Fruit fly (Drosophila melanogaster): ENCODE data around the gene Ubr3.

Ubr3 gene

DNA sequence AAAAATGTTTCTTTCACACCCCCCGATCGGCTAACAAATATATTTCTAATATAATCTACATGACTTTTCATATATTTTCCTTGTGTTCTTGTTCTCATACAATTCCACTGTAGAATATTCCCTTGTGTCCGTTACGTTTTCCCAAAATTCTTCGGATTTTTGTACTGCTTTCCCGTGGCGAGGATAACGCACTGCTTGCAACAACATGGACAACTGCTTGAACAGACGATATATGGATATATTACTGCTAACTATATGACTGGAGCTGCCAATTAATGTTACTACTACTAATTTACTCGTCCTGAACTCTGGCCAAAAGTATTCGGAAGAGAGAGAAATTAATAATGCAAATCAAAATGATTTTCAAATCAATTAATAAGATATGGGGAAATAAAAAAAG, 10.8 kb upstream of the Ubr3 start:
- TF ChIP-seq gsb (GFP tag; IDR thresholded peaks at IDR 0.05) (no peak), CG10654 (GFP tag; optimal IDR thresholded peaks at IDR 0.05) (no peak), CG4854 (GFP tag; optimal IDR thresholded peaks at IDR 0.05) (no peak), stwl (tag; optimal IDR thresholded peaks at IDR 0.05) (peak; percentile 8), NK7.1 (GFP tag; optimal IDR thresholded peaks at IDR 0.05) (no peak), CG6272 (GFP tag; IDR thresholded peaks at IDR 0.05) (no peak), TFAM (GFP tag; optimal IDR thresholded peaks at IDR 0.05) (no peak), CG4730 (GFP tag; IDR thresholded peaks at IDR 0.05) (no peak), CG8944 (GFP tag; optimal IDR thresholded peaks at IDR 0.05) (no peak), CG2202 (tag; optimal IDR thresholded peaks at IDR 0.05) (no peak), ERR (GFP tag; optimal IDR thresholded peaks at IDR 0.05) (no peak), Lim3 (GFP tag; IDR thresholded peaks at IDR 0.05) (no peak), Chrac-16 (GFP tag; optimal IDR thresholded peaks at IDR 0.05) (no peak), CG10959 (GFP tag; IDR thresholded peaks at IDR 0.05) (no peak), CG5180 (GFP tag; optimal IDR thresholded peaks at IDR 0.05) (no peak), CG10274 (GFP tag; optimal IDR thresholded peaks at IDR 0.05) (no peak), CG14667 (GFP tag; IDR thresholded peaks at IDR 0.05) (no peak), CG31365 (tag; optimal IDR thresholded peaks at IDR 0.05) (peak; percentile 91), CG12299 (tag; optimal IDR thresholded peaks at IDR 0.05) (no peak), Dfd (GFP tag; optimal IDR thresholded peaks at IDR 0.05) (peak in 1 of 2 experiments; percentile 20), Neu2 (GFP tag; optimal IDR thresholded peaks at IDR 0.05; ENCODE audit: borderline replicate concordance) (no peak), CG4424 (GFP tag; optimal IDR thresholded peaks at IDR 0.05) (no peak), pnt (GFP tag; optimal IDR thresholded peaks at IDR 0.05) (no peak), CG17361 (GFP tag; IDR thresholded peaks at IDR 0.05) (no peak), Mad (GFP tag; optimal IDR thresholded peaks at IDR 0.05) (no peak), pho (GFP tag; optimal IDR thresholded peaks at IDR 0.05) (no peak), Dad (GFP tag; optimal IDR thresholded peaks at IDR 0.05) (no peak)

DNA sequence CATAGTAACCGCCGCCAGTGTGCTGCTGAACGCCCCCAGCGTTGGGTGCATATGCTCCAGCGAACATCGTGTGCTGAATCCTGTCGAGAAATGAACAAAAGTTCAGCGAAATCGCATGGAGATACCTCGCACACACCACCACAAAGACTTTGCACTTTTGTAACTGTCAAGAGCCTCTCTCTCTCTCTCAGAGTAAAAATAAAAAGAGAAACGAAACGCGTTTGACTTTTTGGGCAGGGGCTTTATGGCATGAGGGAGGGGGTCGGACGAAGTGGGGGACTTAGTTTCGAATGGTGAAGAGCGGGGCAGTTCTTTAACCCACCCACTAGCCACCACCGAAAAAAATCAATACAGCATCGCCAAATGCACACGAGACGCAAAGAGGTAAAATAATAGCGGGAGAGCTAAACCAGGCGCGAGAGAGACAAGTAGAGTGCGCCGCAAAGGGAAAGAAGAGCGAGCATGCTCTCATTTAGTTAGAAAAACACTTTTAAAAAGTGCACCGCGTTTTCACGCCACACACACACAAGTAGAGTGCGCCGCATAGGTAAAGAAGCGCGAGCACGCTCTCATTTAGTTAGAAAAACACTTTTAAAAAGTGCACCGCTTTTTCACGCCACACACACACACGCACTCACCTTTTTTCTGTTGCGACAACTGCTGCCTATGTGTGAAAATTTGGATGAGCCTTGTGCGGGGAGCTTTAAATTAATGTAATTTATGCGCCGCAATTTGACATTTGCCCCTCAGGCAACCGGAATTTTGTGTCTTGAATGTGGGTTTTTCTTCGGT, 5.3 kb upstream of the Ubr3 start:
- peak; percentile 87 for TF ChIP-seq MTF-1 (GFP tag; optimal IDR thresholded peaks at IDR 0.05; ENCODE audit: borderline replicate concordance)
- TF ChIP-seq Stat92E (GFP tag; optimal IDR thresholded peaks at IDR 0.05) = peak in 1 of 3 experiments; percentile 13
- peak; percentile 27 for TF ChIP-seq Deaf1 (tag; optimal IDR thresholded peaks at IDR 0.05)
- peak; percentile 1 for TF ChIP-seq nerfin-1 (tag; optimal IDR thresholded peaks at IDR 0.05)
- peak; percentile 6 for TF ChIP-seq CG1832 (GFP tag; optimal IDR thresholded peaks at IDR 0.05)
- peak; percentile 25; the same call in 1 of the 2 replicates for TF ChIP-seq seq (GFP tag; IDR thresholded peaks at IDR 0.05)
- peak; percentile 65 for TF ChIP-seq Med (GFP tag)
- TF ChIP-seq CG34224 (GFP tag; IDR thresholded peaks at IDR 0.05; ENCODE audit: partially characterized antibody) = 0 out of 3 replicates have a peak, but pooled peaks have one; percentile 15
- TF ChIP-seq cg (GFP tag; optimal IDR thresholded peaks at IDR 0.05) = peak; percentile 83
- TF ChIP-seq nom (GFP tag; optimal IDR thresholded peaks at IDR 0.05) = peak; percentile 76
- TF ChIP-seq zfh1 (GFP tag; IDR thresholded peaks at IDR 0.05) = no peak
- TF ChIP-seq gt (GFP tag; IDR thresholded peaks at IDR 0.05) = no peak
- TF ChIP-seq onecut (GFP tag; IDR thresholded peaks at IDR 0.05) = peak; percentile 98
- peak; percentile 94 for TF ChIP-seq crol (GFP tag; IDR thresholded peaks at IDR 0.05)
- peak in 1 of 2 experiments; percentile 91 for TF ChIP-seq Trl (optimal IDR thresholded peaks at IDR 0.05)
- TF ChIP-seq Trl (GFP tag; optimal IDR thresholded peaks at IDR 0.05) = no peak
- TF ChIP-seq pros (GFP tag; optimal IDR thresholded peaks at IDR 0.05) = peak; percentile 72
- no peak for TF ChIP-seq Eip74EF (GFP tag; optimal IDR thresholded peaks at IDR 0.05)
- 0 out of 4 replicates have a peak, but pooled peaks have one; percentile 46 for TF ChIP-seq chinmo (GFP tag; IDR thresholded peaks at IDR 0.05; ENCODE audit: partially characterized antibody)
- peak in 1 of 2 experiments; percentile 30 for TF ChIP-seq Hr78 (GFP tag; optimal IDR thresholded peaks at IDR 0.05)
- TF ChIP-seq CG13287 (GFP tag; IDR thresholded peaks at IDR 0.05; ENCODE audit: partially characterized antibody) = peak; percentile 11
- no peak for TF ChIP-seq prd (optimal IDR thresholded peaks at IDR 0.05)
- no peak for TF ChIP-seq prd (GFP tag; IDR thresholded peaks at IDR 0.05)

Data from whole organism, embryonic.